Fruit fly (Drosophila melanogaster) Kc167 (cell line): ENCODE results near the gene Sec20.

Experiments
- Sin3A ChIP-seq: fragments of >200 bp; optimal IDR thresholded peaks from 2 replicates; lab custom pipeline; 2018; ENCODE audit warnings: missing external identifiers
- psq ChIP-seq: fragments of >200 bp; optimal IDR thresholded peaks from 2 replicates; lab custom pipeline; 2017; ENCODE audit warnings: missing external identifiers

DNA sequence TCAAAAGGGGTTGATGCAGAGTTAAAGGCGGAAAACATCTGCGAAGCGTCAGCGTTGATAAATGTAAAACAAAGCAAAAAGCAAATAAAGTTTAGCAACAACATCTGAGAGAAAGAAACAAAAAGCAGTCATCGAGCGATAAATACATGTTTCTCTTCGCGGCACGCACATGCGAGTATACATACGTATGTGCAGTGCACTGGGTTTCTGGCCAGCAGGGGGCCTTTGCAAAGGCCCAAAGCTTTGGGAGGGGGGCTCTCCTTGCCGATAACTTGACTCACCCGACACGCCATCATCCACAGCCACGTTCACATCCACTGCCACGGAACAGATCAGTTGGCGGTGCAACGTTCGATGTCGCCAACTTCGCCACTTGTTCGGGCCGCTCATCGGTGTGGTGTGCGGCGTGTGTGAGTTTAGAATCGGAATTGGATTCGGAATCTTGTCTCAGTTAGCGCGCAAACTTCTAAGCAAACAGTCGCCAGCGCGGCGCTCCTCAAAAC is 11.1 kb downstream of the Sec20 start, which contains the start of gene CG42675:
- no peak for TF ChIP-seq psq (lab: Kevin White, UChicago)
- TF ChIP-seq Sin3A (lab: Kevin White, UChicago): no peak
